Worm (Caenorhabditis elegans): ENCODE data around the gene ocr-1.

DNA sequence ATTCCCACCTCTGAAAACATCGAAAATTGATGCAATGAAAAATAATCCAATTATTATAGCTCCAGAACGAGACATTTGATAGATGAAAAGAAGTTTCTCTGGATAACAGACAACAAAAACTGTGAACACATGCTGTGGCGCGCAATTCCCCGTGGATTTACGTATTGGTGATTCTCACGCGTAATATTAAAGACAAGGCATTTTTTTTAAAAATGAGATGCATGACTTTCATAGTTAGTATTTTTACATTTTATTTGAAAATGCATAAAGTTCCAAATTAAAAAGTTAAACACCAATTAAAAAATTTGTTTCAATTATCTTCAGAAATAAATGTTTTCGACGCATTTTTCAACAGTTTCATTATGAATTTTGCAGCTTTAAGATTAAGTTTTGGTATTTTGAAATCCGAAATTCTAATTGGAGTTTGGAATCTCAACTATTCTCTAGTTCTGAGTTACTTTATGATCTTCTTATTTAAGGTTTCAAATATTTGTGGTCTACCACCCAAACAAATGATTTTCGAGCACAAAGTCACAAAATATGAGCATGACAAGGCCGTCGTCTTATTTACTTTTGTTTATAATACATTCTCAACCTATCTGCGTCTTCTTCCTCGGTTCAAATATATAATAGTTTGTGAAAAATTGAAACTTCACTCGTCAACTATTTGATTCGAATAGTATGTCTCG is 16.8 kb upstream of the ocr-1 start, which contains the start of the genes selt-1.2 and F28H7.2:
- TF ChIP-seq skn-1 (tag; optimal IDR thresholded peaks at IDR 0.05) (no peak), nhr-48 (tag; optimal IDR thresholded peaks at IDR 0.05) (no peak)
